Worm (Caenorhabditis elegans) whole organism, L2 larva: ENCODE results near the gene his-72.

ENCODE experiments used
- ama-1 ChIP-seq: fragments of 150-350 bp; optimal IDR thresholded peaks from 2 replicates; lab custom pipeline; 2018; ENCODE audit warnings: inconsistent platforms
- lsy-2 ChIP-seq, 2 experiments: fragments of 150-350 bp in 1 of 2; sonication (generic microtip) in 1 of 2; optimal IDR thresholded peaks; 2 replicates each; lab custom pipeline; 2014 to 2017; ENCODE audit warnings: missing biosample characterization in 2 of 2, missing genetic modification characterization in 2 of 2
- mdl-1 ChIP-seq, 2 experiments: fragments of 150-350 bp in 1 of 2; sonication (generic microtip) in 1 of 2; optimal IDR thresholded peaks; 2 replicates each; lab custom pipeline; 2017; ENCODE audit warnings: missing biosample characterization in 2 of 2, missing genetic modification characterization in 2 of 2
- nhr-11 ChIP-seq: fragments of 150-350 bp; optimal IDR thresholded peaks from 2 replicates; lab custom pipeline; 2014; ENCODE audit warnings: missing biosample characterization, missing genetic modification characterization
- nhr-237 ChIP-seq: fragments of 150-350 bp; optimal IDR thresholded peaks from 2 replicates; lab custom pipeline; 2014; ENCODE audit warnings: missing biosample characterization, missing genetic modification characterization
- skn-1 ChIP-seq: sonication (generic microtip); optimal IDR thresholded peaks from 2 replicates; lab custom pipeline; 2017; ENCODE audit warnings: missing biosample characterization, missing genetic modification characterization

ce11 chrIII:12373306-12373705 is 4.5 kb upstream of the his-72 start:
- no peak for TF ChIP-seq lsy-2 (tag; optimal IDR thresholded peaks at IDR 0.05; lab: Kevin White, UChicago)
- no peak for TF ChIP-seq nhr-237 (tag; lab: Kevin White, UChicago)
- no peak for TF ChIP-seq skn-1 (tag; lab: Kevin White, UChicago)
- TF ChIP-seq nhr-11 (tag; lab: Kevin White, UChicago): no peak
- no peak for TF ChIP-seq ama-1 (lab: Kevin White, UChicago)
- no peak for TF ChIP-seq mdl-1 (tag; optimal IDR thresholded peaks at IDR 0.05; lab: Kevin White, UChicago)
